Worm (Caenorhabditis elegans): ENCODE results near the gene bli-6.

DNA sequence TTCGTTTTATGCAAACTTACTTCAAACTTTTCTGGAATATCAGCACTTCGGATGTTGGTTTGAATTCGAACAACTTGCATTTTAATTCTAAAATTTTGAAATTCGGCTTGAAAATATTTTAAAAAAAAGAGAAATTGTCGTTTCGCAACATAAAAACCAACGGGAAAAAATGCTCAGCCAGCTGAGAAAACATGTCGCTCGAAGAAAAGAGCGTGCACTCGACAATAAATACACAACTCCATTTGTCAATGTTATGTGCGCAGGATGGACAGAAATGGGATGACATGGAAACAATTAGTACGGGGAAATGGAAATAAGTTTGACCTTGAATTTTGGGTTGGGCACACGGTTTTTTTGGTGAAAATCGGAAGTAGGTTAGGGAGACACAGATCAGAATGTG, 41.0 kb upstream of the bli-6 start, which contains the start of gene mif-4:
- TF ChIP-seq nhr-19 (GFP tag; conservative IDR thresholded peaks at IDR 0.05) (no peak), nhr-20 (tag; optimal IDR thresholded peaks at IDR 0.05) (no peak), xbp-1 (tag; optimal IDR thresholded peaks at IDR 0.05) (no peak), C04F5.9 (tag; optimal IDR thresholded peaks at IDR 0.05) (no peak), pax-3 (tag; optimal IDR thresholded peaks at IDR 0.05) (no peak), ztf-4 (tag; optimal IDR thresholded peaks at IDR 0.05) (no peak), lin-35 (GFP tag; optimal IDR thresholded peaks at IDR 0.05) (no peak), unc-130 (tag; optimal IDR thresholded peaks at IDR 0.05) (no peak), aly-2 (tag; optimal IDR thresholded peaks at IDR 0.05) (no peak), unc-62 (GFP tag; optimal IDR thresholded peaks at IDR 0.05) (no peak), jun-1 (tag; optimal IDR thresholded peaks at IDR 0.05) (no peak), sptf-1 (tag; optimal IDR thresholded peaks at IDR 0.05) (no peak), ceh-82 (tag; optimal IDR thresholded peaks at IDR 0.05) (no peak)

Measured in whole organism, L1 larva.